Worm (Caenorhabditis elegans) whole organism, L4/young adult: ENCODE data around the gene C55B6.1.

Experiments
- W03F9.2 ChIP-seq: fragments of 150-350 bp; optimal IDR thresholded peaks from 2 replicates; lab custom pipeline; 2014; ENCODE audit warnings: missing biosample characterization, missing genetic modification characterization
- dao-5 ChIP-seq: sonication (generic microtip); optimal IDR thresholded peaks from 2 replicates; lab custom pipeline; 2016; ENCODE audit warnings: missing genotype, missing genetic modification characterization, moderate library complexity, missing compliant biosample characterization
- him-1 ChIP-seq: sonication (generic microtip); optimal IDR thresholded peaks from 2 replicates; lab custom pipeline; 2016; ENCODE audit warnings: missing genotype, missing genetic modification reagents, missing genetic modification characterization, missing compliant biosample characterization

The C55B6.1 gene

DNA sequence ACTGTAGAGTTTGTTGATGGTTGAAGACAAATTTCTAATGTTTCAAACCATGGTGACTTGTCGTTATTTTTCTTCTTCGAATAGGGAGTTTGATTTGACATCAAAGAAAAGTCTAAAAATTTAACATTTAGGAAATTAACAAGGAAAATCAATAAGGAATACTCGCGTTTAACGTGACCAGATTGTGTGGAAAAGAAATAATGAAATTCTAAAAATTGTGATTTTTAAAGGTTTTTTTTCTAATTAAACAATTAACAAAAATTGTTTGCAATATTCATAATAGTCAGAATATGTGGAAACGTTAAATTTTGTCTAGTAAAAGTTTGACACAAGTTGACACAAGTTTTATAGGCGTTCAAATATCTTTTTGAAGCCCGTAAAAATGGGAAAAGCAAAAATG, 12.6 kb upstream of the C55B6.1 start, which contains the start of gene C55B6.4:
TSS of gene C55B6.4 (minus strand) at position 101 of the 400 bp plus-strand sequence.
- TF ChIP-seq W03F9.2 (tag; lab: Kevin White, UChicago), result no peak
- no peak for TF ChIP-seq him-1 (tag; lab: Kevin White, UChicago)
- TF ChIP-seq dao-5 (tag; lab: Kevin White, UChicago), result no peak

DNA sequence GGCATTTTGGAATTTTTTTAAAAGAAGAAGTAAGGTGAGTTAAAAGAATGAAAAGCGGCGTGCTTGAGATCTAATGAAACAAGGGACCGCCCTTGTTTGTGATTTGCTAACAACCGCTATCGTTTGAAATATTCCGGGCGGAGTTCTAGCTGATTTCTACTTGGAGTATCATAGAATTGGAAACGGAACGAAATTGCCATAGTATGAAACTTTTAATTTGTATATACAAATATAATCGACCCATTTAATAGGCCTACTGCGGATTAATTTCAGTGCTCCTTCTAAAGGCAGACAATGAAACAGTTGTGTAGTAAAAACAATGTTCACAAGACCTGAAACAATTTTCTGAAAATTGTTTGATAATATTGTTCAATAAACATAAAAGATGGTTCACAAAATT, 8.3 kb upstream of the C55B6.1 start, which contains the start of gene C55B6.7:
TSS of gene C55B6.7 (minus strand) at position 101 of the 400 bp plus-strand sequence.
- TF ChIP-seq him-1 (tag; lab: Kevin White, UChicago) (no peak), dao-5 (tag; lab: Kevin White, UChicago) (no peak), W03F9.2 (tag; lab: Kevin White, UChicago) (no peak)

DNA sequence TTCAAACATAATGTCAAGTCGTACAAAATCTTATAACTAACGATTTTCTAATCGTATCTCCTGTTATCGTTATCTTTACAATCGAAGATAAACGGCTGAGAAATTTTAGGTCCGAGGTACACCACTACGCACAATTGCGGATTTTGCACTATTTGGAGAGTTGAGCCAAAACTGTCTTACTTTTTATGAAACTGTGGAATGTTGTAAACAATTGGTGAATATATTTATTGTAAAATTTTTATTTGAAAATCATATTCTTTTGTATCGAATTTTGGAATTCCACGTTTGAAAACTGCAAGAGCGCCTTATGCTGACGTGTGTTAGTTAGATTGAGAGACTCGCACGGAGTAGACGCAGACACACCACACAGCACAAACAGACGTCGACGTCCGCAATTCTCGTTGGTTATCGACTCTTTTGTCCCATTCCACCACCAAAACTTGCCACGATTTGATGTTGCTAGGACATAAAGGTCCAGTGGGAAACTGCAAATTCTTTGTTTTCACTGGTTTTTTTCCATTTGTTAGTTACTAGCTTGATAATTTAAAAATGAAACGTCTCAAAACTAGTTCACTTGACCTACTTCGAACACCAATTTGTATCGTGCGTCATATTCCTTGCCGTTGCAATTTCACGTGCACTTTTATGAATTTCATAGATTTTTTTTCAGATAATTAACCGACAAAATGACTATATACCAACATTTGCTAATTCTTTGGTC, 6.1 kb upstream of the C55B6.1 start, which contains the start of gene dnj-7:
TSS of gene dnj-7 (plus strand) at position 671 of the 721 bp plus-strand sequence.
- TF ChIP-seq dao-5 (tag; lab: Kevin White, UChicago), result no peak
- peak; percentile 17 for TF ChIP-seq W03F9.2 (tag; lab: Kevin White, UChicago)

DNA sequence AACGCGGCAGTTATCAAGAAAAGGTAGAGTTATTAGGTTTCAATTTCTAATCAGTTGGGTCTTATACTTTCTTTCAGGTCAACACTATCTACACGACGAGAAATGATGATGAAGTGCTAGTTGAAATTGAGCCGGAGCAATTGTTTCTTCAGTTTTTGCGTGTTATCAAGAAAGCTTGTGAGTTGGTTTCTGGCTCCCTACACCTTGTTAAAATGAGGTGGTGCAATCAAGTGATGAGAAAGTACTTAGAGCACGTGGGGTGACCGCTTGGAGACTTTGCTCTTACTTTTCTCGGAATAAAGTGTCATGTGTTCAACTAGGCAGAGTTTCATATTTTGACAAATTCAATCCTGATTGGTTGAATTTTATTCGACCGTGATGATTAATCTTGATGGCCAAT, 311 bp downstream of the C55B6.1 start:
- no peak for TF ChIP-seq dao-5 (tag; lab: Kevin White, UChicago)
- TF ChIP-seq W03F9.2 (tag; lab: Kevin White, UChicago), result no peak
- TF ChIP-seq him-1 (tag; lab: Kevin White, UChicago), result no peak

DNA sequence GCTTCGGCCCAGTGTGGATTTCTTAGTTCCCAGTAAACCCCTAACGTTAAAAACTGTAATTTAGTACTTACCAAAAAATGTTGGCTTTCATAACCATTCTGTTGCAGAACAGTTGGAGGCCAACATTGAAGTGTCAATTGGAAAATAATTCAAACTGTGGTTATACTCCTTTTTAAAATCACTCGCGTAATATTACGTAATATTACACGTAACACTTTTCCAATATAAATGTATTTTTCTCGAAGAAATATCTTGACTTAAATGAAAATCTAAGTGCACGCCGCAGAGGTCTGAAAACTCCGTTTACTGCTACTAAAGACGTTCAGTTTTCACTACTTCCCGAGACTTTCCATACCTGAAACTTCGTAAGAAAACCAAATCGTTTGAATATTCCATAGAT, 4.0 kb downstream of the C55B6.1 start:
- TF ChIP-seq dao-5 (tag; lab: Kevin White, UChicago), result no peak

DNA sequence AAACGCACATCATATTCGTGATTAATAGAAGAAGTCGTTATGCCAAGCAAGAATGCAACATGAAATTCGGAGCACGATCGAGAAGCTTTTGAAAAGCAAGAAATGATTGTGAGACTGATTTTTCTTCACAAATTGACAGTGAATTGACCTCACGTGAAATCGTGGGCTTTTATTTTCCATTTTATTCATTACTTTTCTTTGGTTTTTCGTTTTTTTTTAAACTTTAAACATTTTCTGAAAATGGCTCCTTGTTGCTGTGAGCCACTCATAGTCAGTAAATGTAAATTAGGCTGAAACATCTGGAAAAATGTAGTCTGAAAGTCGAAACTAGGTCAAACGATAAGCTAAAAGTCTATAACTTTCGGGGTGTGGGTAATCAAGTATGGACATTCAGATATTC, 5.0 kb downstream of the C55B6.1 start, which contains the start of gene C55B6.5:
TSS of gene C55B6.5 (minus strand) at position 101 of the 400 bp plus-strand sequence.
- TF ChIP-seq dao-5 (tag; lab: Kevin White, UChicago) (no peak), W03F9.2 (tag; lab: Kevin White, UChicago) (no peak), him-1 (tag; lab: Kevin White, UChicago) (no peak)

DNA sequence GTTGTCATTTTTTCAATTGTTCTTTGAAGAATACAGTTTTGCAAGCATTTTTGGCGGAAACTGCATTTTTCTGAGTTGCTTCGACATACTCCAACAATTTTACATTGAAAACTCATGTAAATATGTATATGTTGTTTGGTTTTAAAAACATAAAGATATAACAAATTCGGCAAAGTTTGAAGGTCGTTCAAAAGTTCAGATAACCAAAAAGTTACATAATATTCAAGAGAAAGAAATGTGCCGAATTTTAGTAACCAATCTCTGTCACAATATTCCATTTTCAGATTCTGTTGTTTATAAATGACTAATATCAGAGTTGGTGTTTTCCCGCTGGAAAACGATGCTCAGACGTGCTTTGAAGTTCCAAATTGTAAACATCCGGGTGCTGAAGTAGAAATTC, 6.3 kb downstream of the C55B6.1 start, which contains the start of gene ZK867.2:
TSS of gene ZK867.2 (plus strand) at position 301 of the 400 bp plus-strand sequence.
- TF ChIP-seq him-1 (tag; lab: Kevin White, UChicago) (no peak), W03F9.2 (tag; lab: Kevin White, UChicago) (no peak), dao-5 (tag; lab: Kevin White, UChicago) (no peak)

DNA sequence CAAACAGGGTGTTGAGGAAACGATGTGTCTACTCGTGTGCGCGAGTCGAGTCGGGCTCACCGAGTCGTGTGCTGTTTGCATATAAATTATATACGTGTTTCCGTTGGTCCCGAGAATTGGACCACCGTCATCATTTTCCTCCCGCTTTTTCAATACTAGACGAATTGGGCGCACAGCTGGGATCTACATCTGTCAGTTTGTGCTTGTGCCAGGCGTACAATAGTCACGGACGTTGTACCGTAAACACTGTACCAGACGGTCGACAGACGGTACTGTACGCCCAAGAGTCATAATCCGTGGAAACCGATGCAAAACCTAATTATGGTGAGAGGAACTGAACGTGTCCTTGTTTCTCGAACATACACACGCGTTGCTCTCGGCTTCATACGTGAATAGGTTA, 9.0 kb downstream of the C55B6.1 start:
- TF ChIP-seq W03F9.2 (tag; lab: Kevin White, UChicago), result no peak
- no peak for TF ChIP-seq him-1 (tag; lab: Kevin White, UChicago)
- TF ChIP-seq dao-5 (tag; lab: Kevin White, UChicago), result no peak

DNA sequence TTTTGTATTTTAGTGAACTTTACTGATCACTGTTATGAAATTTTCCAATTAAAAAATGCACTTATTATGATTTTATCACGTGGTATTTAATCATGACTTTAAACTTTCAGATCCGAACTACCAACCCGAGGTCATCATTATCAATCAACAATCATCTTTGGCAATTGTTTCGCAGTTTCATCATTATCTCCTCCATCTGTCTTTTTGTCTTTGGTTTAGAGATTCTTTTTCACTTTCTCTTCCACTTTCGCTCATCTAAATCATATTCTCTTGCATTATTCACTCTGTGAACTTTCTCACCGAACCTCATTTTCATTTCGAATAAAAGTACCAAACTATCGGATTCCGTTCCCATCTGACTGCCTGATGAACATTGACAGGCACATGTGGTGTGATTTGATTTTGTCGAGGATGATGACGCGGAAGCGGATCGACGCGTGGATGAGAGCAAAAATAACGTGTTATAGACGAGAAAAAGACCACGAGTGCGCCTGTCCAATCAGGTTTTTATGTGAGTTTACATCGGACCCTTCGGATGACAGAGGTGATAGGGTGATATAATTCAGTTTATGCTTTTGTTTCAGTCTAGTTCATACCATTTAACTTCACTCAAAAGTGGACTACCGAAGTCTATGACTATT, 10.4 kb downstream of the C55B6.1 start:
- no peak for TF ChIP-seq him-1 (tag; lab: Kevin White, UChicago)
- no peak for TF ChIP-seq W03F9.2 (tag; lab: Kevin White, UChicago)
- no peak for TF ChIP-seq dao-5 (tag; lab: Kevin White, UChicago)

DNA sequence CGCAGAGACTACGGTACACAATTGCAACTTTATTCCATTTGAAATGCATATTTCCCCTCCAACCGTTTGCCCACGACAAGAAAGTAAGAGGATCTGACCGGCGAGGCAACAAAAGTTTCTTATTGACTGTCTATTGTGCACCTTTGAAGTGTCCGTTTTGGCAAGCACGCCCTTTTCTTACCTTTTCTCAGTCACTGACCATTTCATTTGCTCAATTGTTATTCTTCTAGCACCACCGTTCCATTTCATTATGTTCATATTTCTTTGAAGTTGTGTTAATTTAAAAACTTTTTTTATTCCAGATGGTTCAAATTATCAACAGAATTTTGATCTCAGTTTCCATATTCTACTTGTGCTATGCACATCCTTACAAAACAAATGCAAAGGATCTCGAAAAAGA, 11.2 kb downstream of the C55B6.1 start, which contains the start of gene spp-22:
TSS of gene spp-22 (plus strand) at position 301 of the 400 bp plus-strand sequence.
- TF ChIP-seq dao-5 (tag; lab: Kevin White, UChicago), result no peak
- no peak for TF ChIP-seq W03F9.2 (tag; lab: Kevin White, UChicago)
- no peak for TF ChIP-seq him-1 (tag; lab: Kevin White, UChicago)

DNA sequence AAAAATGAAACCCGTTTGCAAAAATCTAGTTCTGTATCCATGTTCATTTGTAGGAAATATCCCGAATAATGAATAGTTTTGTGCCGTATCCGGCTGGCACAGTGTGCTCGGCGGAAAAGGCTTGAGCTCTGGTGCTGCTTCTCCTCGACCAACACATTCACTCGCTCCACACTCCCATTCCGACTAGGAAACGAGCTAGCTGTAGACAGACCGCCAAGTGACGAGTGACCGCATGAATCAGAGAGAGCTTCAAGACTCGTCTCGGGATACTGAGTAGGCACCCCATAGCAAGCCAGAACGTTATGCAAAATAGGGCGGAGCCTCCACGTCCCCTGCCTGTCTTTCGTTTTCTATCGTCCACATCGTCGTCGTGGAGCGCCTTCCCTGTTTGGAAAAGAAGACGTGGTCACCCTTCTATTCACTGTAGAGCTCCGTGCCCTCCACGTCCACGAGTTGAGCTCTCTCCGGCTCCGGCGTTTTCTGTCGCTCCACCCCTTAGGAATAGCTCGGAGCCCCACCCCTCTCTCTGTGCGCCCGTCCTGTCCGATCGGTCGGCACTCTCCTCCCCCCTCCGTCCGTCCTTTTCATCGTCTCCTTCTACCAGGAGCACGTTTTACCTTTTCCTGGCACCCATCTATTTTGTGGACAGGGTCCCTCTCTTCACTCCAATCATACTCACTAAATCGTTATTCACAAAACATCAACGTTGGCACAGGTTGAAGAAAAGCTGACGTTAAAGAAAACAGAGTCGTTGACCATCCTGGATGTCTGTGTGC, 17.7 kb downstream of the C55B6.1 start, which contains the start of gene syd-9:
TSS of gene syd-9 (plus strand) at position 394 of the 776 bp plus-strand sequence.
- TF ChIP-seq him-1 (tag; lab: Kevin White, UChicago) (no peak), dao-5 (tag; lab: Kevin White, UChicago) (no peak), W03F9.2 (tag; lab: Kevin White, UChicago) (no peak)

DNA sequence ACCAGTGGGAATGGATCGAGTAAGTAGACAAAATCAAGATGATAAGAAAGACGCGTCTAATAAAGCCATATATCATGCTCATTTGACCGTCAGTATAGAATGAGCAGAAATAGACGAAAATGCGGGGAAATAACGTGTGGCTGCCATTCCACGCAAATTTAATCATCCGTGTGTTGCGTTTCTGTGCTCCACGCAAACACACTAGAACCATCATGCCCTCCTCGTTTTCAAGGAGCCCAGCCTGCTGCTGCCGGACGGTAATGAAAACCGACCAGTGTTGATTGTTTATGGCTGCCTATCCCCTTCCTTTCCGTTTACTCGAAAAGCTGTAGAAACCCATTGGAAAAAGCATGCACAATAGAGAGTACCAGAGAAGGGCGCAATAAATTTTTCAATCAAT, 20.0 kb downstream of the C55B6.1 start:
- TF ChIP-seq W03F9.2 (tag; lab: Kevin White, UChicago) (no peak), dao-5 (tag; lab: Kevin White, UChicago) (no peak), him-1 (tag; lab: Kevin White, UChicago) (no peak)

DNA sequence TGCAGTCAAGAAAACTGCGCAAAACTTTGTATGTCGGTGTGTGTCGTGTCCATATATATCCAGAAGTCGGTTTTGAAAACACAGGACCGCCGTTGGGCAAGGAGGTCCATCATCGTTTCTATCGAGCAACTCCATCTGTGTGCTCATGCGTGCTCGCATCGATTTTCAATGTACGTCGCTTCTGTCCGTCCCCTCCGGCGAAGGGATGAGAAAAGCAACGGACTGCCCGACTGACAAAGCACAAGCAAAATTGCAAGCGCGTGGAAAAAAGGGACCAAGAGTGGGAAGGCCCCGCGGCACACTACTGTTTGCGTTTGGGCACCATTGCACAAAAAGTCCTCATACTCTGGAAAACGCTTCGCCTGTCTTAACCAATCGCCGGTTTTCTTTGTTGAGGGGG, 22.2 kb downstream of the C55B6.1 start:
- TF ChIP-seq him-1 (tag; lab: Kevin White, UChicago), result peak; percentile 49
- no peak for TF ChIP-seq W03F9.2 (tag; lab: Kevin White, UChicago)
